Fruit fly (Drosophila melanogaster): Measurements from ENCODE around the gene RhoGAP71E.

RhoGAP71E gene

DNA sequence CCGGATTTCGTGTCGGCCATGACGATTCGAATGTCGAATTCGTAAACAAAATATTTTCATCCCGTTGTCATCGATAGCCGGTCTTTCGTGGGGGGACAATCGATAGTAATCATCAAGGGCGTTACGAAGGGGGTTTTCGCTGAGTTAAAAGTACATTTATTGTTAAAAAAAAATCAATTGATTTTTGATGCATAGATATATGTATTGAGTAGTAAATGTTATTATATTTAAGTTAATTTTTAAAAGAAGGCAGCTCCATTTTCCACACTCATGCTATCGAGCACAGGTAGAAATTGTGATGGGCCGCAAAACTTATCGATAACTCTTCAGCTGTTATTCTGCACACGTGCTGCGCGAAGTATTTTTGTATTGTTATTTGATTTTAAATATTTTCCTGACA, 8.2 kb upstream of the RhoGAP71E start, which contains the start of the genes mrn and CG12301 (continued):
- peak; percentile 49; the same call in 1 of the 3 replicates for TF ChIP-seq ci (GFP tag; IDR thresholded peaks at IDR 0.05)
- peak; percentile 90 for TF ChIP-seq CG11093 (GFP tag; IDR thresholded peaks at IDR 0.05)
- peak; percentile 55 for TF ChIP-seq Bteb2 (GFP tag; optimal IDR thresholded peaks at IDR 0.05)
- no peak for TF ChIP-seq nau (GFP tag; optimal IDR thresholded peaks at IDR 0.05)
- peak; percentile 68; the same call in 1 of the 3 replicates for TF ChIP-seq C15 (GFP tag; IDR thresholded peaks at IDR 0.05)
- TF ChIP-seq br (optimal IDR thresholded peaks at IDR 0.05), result no peak
- TF ChIP-seq CG11695 (GFP tag; IDR thresholded peaks at IDR 0.05), result peak; percentile 75
- TF ChIP-seq Sox102F (GFP tag; optimal IDR thresholded peaks at IDR 0.05), result no peak
- TF ChIP-seq ken (GFP tag; IDR thresholded peaks at IDR 0.05), result peak; percentile 77; the same call in 2 of the 3 replicates
- no peak for TF ChIP-seq CG10147 (GFP tag; optimal IDR thresholded peaks at IDR 0.05)
- no peak for TF ChIP-seq CG3163 (GFP tag; optimal IDR thresholded peaks at IDR 0.05)
- peak; percentile 83 for TF ChIP-seq CG3281 (GFP tag; optimal IDR thresholded peaks at IDR 0.05)
- no peak for TF ChIP-seq sc (optimal IDR thresholded peaks at IDR 0.05)
- no peak for TF ChIP-seq sc (GFP tag; optimal IDR thresholded peaks at IDR 0.05)
- peak; percentile 53 for TF ChIP-seq Myb (GFP tag; optimal IDR thresholded peaks at IDR 0.05)
- peak; percentile 94 for TF ChIP-seq CG9932 (GFP tag; IDR thresholded peaks at IDR 0.05)
- peak; percentile 75; the same call in 1 of the 3 replicates for TF ChIP-seq zen2 (GFP tag; IDR thresholded peaks at IDR 0.05; ENCODE audit: partially characterized antibody)
- TF ChIP-seq gsb (GFP tag; IDR thresholded peaks at IDR 0.05), result peak; percentile 52; the same call in 1 of the 2 replicates
- no peak for TF ChIP-seq CG4328 (GFP tag; optimal IDR thresholded peaks at IDR 0.05)
- TF ChIP-seq CG10543 (GFP tag; optimal IDR thresholded peaks at IDR 0.05), result no peak
- no peak for TF ChIP-seq Nf-YC (tag; optimal IDR thresholded peaks at IDR 0.05)
- TF ChIP-seq CG11398 (GFP tag; optimal IDR thresholded peaks at IDR 0.05), result no peak
- TF ChIP-seq lov (optimal IDR thresholded peaks at IDR 0.05), result no peak
- 0 out of 3 replicates have a peak, but pooled peaks have one; percentile 37 for TF ChIP-seq lov (GFP tag; IDR thresholded peaks at IDR 0.05)
- TF ChIP-seq Sin3A (optimal IDR thresholded peaks at IDR 0.05), result peak; percentile 92
- peak; percentile 78 for TF ChIP-seq lbe (GFP tag; optimal IDR thresholded peaks at IDR 0.05)
- TF ChIP-seq Ada2b (GFP tag; IDR thresholded peaks at IDR 0.05), result peak; percentile 80
- TF ChIP-seq CG6272 (GFP tag; IDR thresholded peaks at IDR 0.05), result peak; percentile 93
- TF ChIP-seq Oli (tag; optimal IDR thresholded peaks at IDR 0.05), result no peak
- peak; percentile 40 for TF ChIP-seq CG4820 (GFP tag; optimal IDR thresholded peaks at IDR 0.05)
- TF ChIP-seq CG1647 (GFP tag; optimal IDR thresholded peaks at IDR 0.05), result peak; percentile 42
- no peak for TF ChIP-seq CG8359 (GFP tag; optimal IDR thresholded peaks at IDR 0.05; ENCODE audit: borderline replicate concordance)
- peak; percentile 78 for TF ChIP-seq zfh2 (GFP tag; optimal IDR thresholded peaks at IDR 0.05)
- TF ChIP-seq seq (GFP tag; IDR thresholded peaks at IDR 0.05), result no peak
- TF ChIP-seq ATbp (GFP tag; optimal IDR thresholded peaks at IDR 0.05), result no peak
- no peak for TF ChIP-seq usp (GFP tag; optimal IDR thresholded peaks at IDR 0.05)
- TF ChIP-seq Asciz (GFP tag; optimal IDR thresholded peaks at IDR 0.05), result no peak
- peak; percentile 97 for TF ChIP-seq CG13287 (GFP tag; IDR thresholded peaks at IDR 0.05; ENCODE audit: partially characterized antibody)
- peak; percentile 66 for TF ChIP-seq ato (GFP tag; IDR thresholded peaks at IDR 0.05; ENCODE audit: partially characterized antibody)
- no peak for TF ChIP-seq CG4360 (GFP tag; IDR thresholded peaks at IDR 0.05)
- no peak for TF ChIP-seq CG17568 (GFP tag; optimal IDR thresholded peaks at IDR 0.05)
- peak; percentile 74 for TF ChIP-seq CG6689 (GFP tag; IDR thresholded peaks at IDR 0.05)
- TF ChIP-seq CG18764 (GFP tag; optimal IDR thresholded peaks at IDR 0.05), result no peak
- TF ChIP-seq CG11085 (GFP tag; IDR thresholded peaks at IDR 0.05), result peak; percentile 87
- no peak for TF ChIP-seq CG14965 (GFP tag; optimal IDR thresholded peaks at IDR 0.05; ENCODE audit: borderline replicate concordance)
- no peak for TF ChIP-seq tio (GFP tag; optimal IDR thresholded peaks at IDR 0.05)
- no peak for TF ChIP-seq D19A (tag; optimal IDR thresholded peaks at IDR 0.05)
- no peak for TF ChIP-seq Ravus (GFP tag; IDR thresholded peaks at IDR 0.05)
- TF ChIP-seq nmo (GFP tag; optimal IDR thresholded peaks at IDR 0.05), result peak; percentile 86
- peak; percentile 89 for TF ChIP-seq CG13775 (GFP tag; optimal IDR thresholded peaks at IDR 0.05)
- TF ChIP-seq en (GFP tag; optimal IDR thresholded peaks at IDR 0.05), result no peak
- no peak for TF ChIP-seq D (optimal IDR thresholded peaks at IDR 0.05)
- no peak for TF ChIP-seq D (GFP tag; optimal IDR thresholded peaks at IDR 0.05)

Measured in whole organism, embryonic.